Worm (Caenorhabditis elegans) whole organism, L4 larva: ENCODE results near the gene K02G10.5.

Experiments
- D1046.2 ChIP-seq: fragments of 200-800 bp; sonication (Bioruptor generic); IDR thresholded peaks from 2 replicates; pipeline ENCODE4 v1.3.6; 2022; ENCODE audit warnings: missing genetic modification characterization, missing compliant biosample characterization
- F10B5.3 ChIP-seq: sonication (generic microtip); optimal IDR thresholded peaks from 2 replicates; lab custom pipeline; 2016; ENCODE audit warnings: mild to moderate bottlenecking, missing genetic modification characterization, missing compliant biosample characterization
- F26F4.8 ChIP-seq: fragments of 200-800 bp; sonication (Bioruptor generic); conservative IDR thresholded peaks from 2 replicates; pipeline ENCODE4 v1.3.6; 2022; ENCODE audit warnings: missing genetic modification characterization, missing compliant biosample characterization
- F49E8.2 ChIP-seq: sonication (generic microtip); optimal IDR thresholded peaks from 2 replicates; lab custom pipeline; 2016; ENCODE audit warnings: missing compliant biosample characterization, mild to moderate bottlenecking, missing genetic modification characterization, borderline replicate concordance
- T26A8.4 ChIP-seq: fragments of 200-800 bp; sonication (Bioruptor generic); IDR thresholded peaks from 2 replicates; pipeline ENCODE4 v1.3.6; 2022; ENCODE audit warnings: missing genetic modification characterization, missing compliant biosample characterization
- Y105C5A.15 ChIP-seq: fragments of 200-800 bp; sonication (Bioruptor generic); IDR thresholded peaks from 2 replicates; pipeline ENCODE4 v1.3.6; 2022; ENCODE audit warnings: missing genetic modification characterization, missing compliant biosample characterization
- ZK546.5 ChIP-seq, 2 experiments: sonication (generic microtip); optimal IDR thresholded peaks; 2 replicates each; lab custom pipeline; 2017; ENCODE audit warnings: missing biosample characterization in 2 of 2, missing genetic modification characterization in 2 of 2
- aly-2 ChIP-seq: sonication (generic microtip); optimal IDR thresholded peaks from 2 replicates; lab custom pipeline; 2018; ENCODE audit warnings: missing biosample characterization, missing genetic modification characterization
- ama-1 ChIP-seq: fragments of 150-350 bp; optimal IDR thresholded peaks from 2 replicates; lab custom pipeline; 2014; ENCODE audit warnings: inconsistent platforms, mixed read lengths
- attf-4 ChIP-seq: sonication (generic microtip); optimal IDR thresholded peaks from 3 replicates; lab custom pipeline; 2017; ENCODE audit warnings: missing biosample characterization, missing genetic modification characterization
- ceh-20 ChIP-seq: fragments of 200-800 bp; sonication (Bioruptor generic); IDR thresholded peaks from 2 replicates; pipeline ENCODE4 v1.3.6; 2022; ENCODE audit warnings: missing genetic modification reagents, missing genetic modification characterization, missing compliant biosample characterization
- ceh-44 ChIP-seq: fragments of 200-800 bp; sonication (Bioruptor generic); IDR thresholded peaks from 2 replicates; pipeline ENCODE4 v1.3.6; 2022; ENCODE audit warnings: missing genetic modification reagents, missing genetic modification characterization, missing compliant biosample characterization
- ceh-62 ChIP-seq: sonication (generic microtip); optimal IDR thresholded peaks from 2 replicates; lab custom pipeline; 2017; ENCODE audit warnings: missing biosample characterization, missing genetic modification characterization
- ceh-82 ChIP-seq: sonication (generic microtip); optimal IDR thresholded peaks from 2 replicates; lab custom pipeline; 2017; ENCODE audit warnings: missing biosample characterization, missing genetic modification characterization
- ces-1 ChIP-seq: fragments of 150-350 bp; sonication (generic microtip); optimal IDR thresholded peaks from 4 replicates; lab custom pipeline; 2014; ENCODE audit warnings: missing biosample characterization, missing genetic modification reagents, missing genetic modification characterization
- ctbp-1 ChIP-seq: fragments of 200-800 bp; sonication (Bioruptor generic); IDR thresholded peaks from 2 replicates; pipeline ENCODE4 v1.3.6; 2022; ENCODE audit warnings: missing genetic modification reagents, missing genetic modification characterization, missing compliant biosample characterization
- daf-12 ChIP-seq: fragments of 150-350 bp; optimal IDR thresholded peaks from 2 replicates; lab custom pipeline; 2014; ENCODE audit warnings: missing biosample characterization, missing genetic modification reagents, missing genetic modification characterization
- daf-16 ChIP-seq, 3 experiments: sonication (generic microtip); optimal IDR thresholded peaks; 2 replicates each; lab custom pipeline; 2016 to 2017; ENCODE audit warnings: missing genetic modification characterization in 3 of 3, missing genetic modification reagents in 3 of 3, mild to moderate bottlenecking in 2 of 3, missing compliant biosample characterization in 2 of 3, missing biosample characterization in 1 of 3, moderate library complexity in 1 of 3
- daf-8 ChIP-seq: fragments of 200-800 bp; sonication (Bioruptor generic); IDR thresholded peaks from 2 replicates; pipeline ENCODE4 v1.3.6; 2022; ENCODE audit warnings: missing genetic modification characterization, missing compliant biosample characterization
- dmd-6 ChIP-seq: fragments of 200-800 bp; sonication (Bioruptor generic); IDR thresholded peaks from 2 replicates; pipeline ENCODE4 v1.3.6; 2022; ENCODE audit warnings: missing genetic modification reagents, missing genetic modification characterization, missing compliant biosample characterization
- dmd-8 ChIP-seq: fragments of 200-800 bp; sonication (Bioruptor generic); IDR thresholded peaks from 2 replicates; pipeline ENCODE4 v1.3.6; 2022; ENCODE audit warnings: missing genetic modification characterization, missing compliant biosample characterization
- egl-43 ChIP-seq: fragments of 200-800 bp; sonication (Bioruptor generic); IDR thresholded peaks from 2 replicates; pipeline ENCODE4 v1.3.6; 2022; ENCODE audit warnings: missing genetic modification reagents, missing genetic modification characterization, missing compliant biosample characterization
- hlh-11 ChIP-seq: fragments of 200-800 bp; sonication (Bioruptor generic); optimal IDR thresholded peaks from 2 replicates; lab custom pipeline; 2018; ENCODE audit warnings: mild to moderate bottlenecking, missing genetic modification characterization, missing compliant biosample characterization
- hmg-1.1 ChIP-seq: fragments of 200-800 bp; sonication (Bioruptor generic); IDR thresholded peaks from 2 replicates; pipeline ENCODE4 v1.3.6; 2022; ENCODE audit warnings: missing genetic modification reagents, missing genetic modification characterization, missing compliant biosample characterization
- lin-38 ChIP-seq: fragments of 200-800 bp; sonication (Bioruptor generic); IDR thresholded peaks from 2 replicates; pipeline ENCODE4 v1.3.6; 2022; ENCODE audit warnings: missing genetic modification reagents, missing genetic modification characterization, missing compliant biosample characterization
- lir-3 ChIP-seq: sonication (generic microtip); optimal IDR thresholded peaks from 2 replicates; lab custom pipeline; 2016; ENCODE audit warnings: mild to moderate bottlenecking, missing genetic modification characterization, missing compliant biosample characterization
- madf-5 ChIP-seq, 2 experiments: fragments of 200-800 bp; sonication (Bioruptor generic); IDR thresholded peaks; 2 replicates each; pipeline ENCODE4 v1.3.6; 2022; ENCODE audit warnings: missing compliant biosample characterization in 2 of 2, missing genetic modification characterization in 2 of 2
- madf-9 ChIP-seq: fragments of 200-800 bp; sonication (Bioruptor generic); conservative IDR thresholded peaks from 2 replicates; pipeline ENCODE4 v1.3.6; 2022; ENCODE audit warnings: missing genetic modification reagents, missing genetic modification characterization, missing compliant biosample characterization
- mdl-1 ChIP-seq, 2 experiments: fragments of 150-350 bp in 1 of 2; sonication (generic microtip) in 1 of 2; optimal IDR thresholded peaks; 2 replicates each; lab custom pipeline; 2014 to 2017; ENCODE audit warnings: missing biosample characterization in 2 of 2, missing genetic modification characterization in 2 of 2
- mdt-29 ChIP-seq: fragments of 200-800 bp; sonication (Bioruptor generic); IDR thresholded peaks from 2 replicates; pipeline ENCODE4 v1.3.6; 2022; ENCODE audit warnings: missing genetic modification reagents, missing genetic modification characterization, missing compliant biosample characterization
- mep-1 ChIP-seq: fragments of 150-350 bp; sonication (generic microtip); optimal IDR thresholded peaks from 3 replicates; lab custom pipeline; 2014; ENCODE audit warnings: missing biosample characterization, missing genetic modification characterization
- mxl-2 ChIP-seq: fragments of 200-800 bp; sonication (Bioruptor generic); conservative IDR thresholded peaks from 2 replicates; pipeline ENCODE4 v1.3.6; 2022; ENCODE audit warnings: missing genetic modification reagents, missing genetic modification characterization, missing compliant biosample characterization
- nhr-102 ChIP-seq: sonication (generic microtip); optimal IDR thresholded peaks from 2 replicates; lab custom pipeline; 2016; ENCODE audit warnings: mild to moderate bottlenecking, missing genetic modification characterization, moderate library complexity, missing compliant biosample characterization
- nhr-11 ChIP-seq: fragments of 150-350 bp; optimal IDR thresholded peaks from 2 replicates; lab custom pipeline; 2014; ENCODE audit warnings: missing biosample characterization, missing genetic modification characterization
- nhr-237 ChIP-seq: sonication (generic microtip); optimal IDR thresholded peaks from 2 replicates; lab custom pipeline; 2017; ENCODE audit warnings: missing biosample characterization, missing genetic modification characterization
- nhr-25 ChIP-seq: sonication (generic microtip); optimal IDR thresholded peaks from 2 replicates; lab custom pipeline; 2017; ENCODE audit warnings: missing genetic modification characterization, mild to moderate bottlenecking, missing compliant biosample characterization, antibody characterized with exemption, moderate library complexity, borderline replicate concordance; ENCODE audit not compliant: insufficient read depth
- nhr-28 ChIP-seq: fragments of 150-350 bp; optimal IDR thresholded peaks from 2 replicates; lab custom pipeline; 2014; ENCODE audit warnings: missing biosample characterization, missing genetic modification characterization
- nhr-6 ChIP-seq: fragments of 150-350 bp; optimal IDR thresholded peaks from 2 replicates; lab custom pipeline; 2014; ENCODE audit warnings: missing biosample characterization, missing genetic modification characterization
- nhr-77 ChIP-seq: fragments of 150-350 bp; optimal IDR thresholded peaks from 2 replicates; lab custom pipeline; 2014; ENCODE audit warnings: missing biosample characterization, missing genetic modification characterization
- pha-4 ChIP-seq, 2 experiments: fragments of 150-350 bp in 1 of 2; fragments of 200-800 bp in 1 of 2; sonication (Bioruptor generic) in 1 of 2; IDR thresholded peaks in 1 of 2; optimal IDR thresholded peaks in 1 of 2; 2 replicates each; pipeline versions ENCODE4 v1.3.6 to Lab custom; 2014 to 2022; ENCODE audit warnings: missing genetic modification characterization in 2 of 2, missing genetic modification reagents in 2 of 2, missing biosample characterization in 1 of 2, missing compliant biosample characterization in 1 of 2
- php-3 ChIP-seq: fragments of 200-800 bp; sonication (Bioruptor generic); IDR thresholded peaks from 2 replicates; pipeline ENCODE4 v1.3.6; 2022; ENCODE audit warnings: missing genetic modification reagents, missing genetic modification characterization, missing compliant biosample characterization
- set-16 ChIP-seq: fragments of 200-800 bp; sonication (Bioruptor generic); IDR thresholded peaks from 2 replicates; pipeline ENCODE4 v1.3.6; 2022; ENCODE audit warnings: missing genetic modification reagents, missing genetic modification characterization, missing compliant biosample characterization
- skn-1 ChIP-seq: fragments of 150-350 bp; optimal IDR thresholded peaks from 2 replicates; lab custom pipeline; 2014; ENCODE audit warnings: missing biosample characterization, missing genetic modification characterization
- snpc-1.2 ChIP-seq: fragments of 200-800 bp; sonication (Bioruptor generic); IDR thresholded peaks from 2 replicates; pipeline ENCODE4 v1.3.6; 2022; ENCODE audit warnings: missing genetic modification reagents, missing genetic modification characterization, missing compliant biosample characterization
- spr-1 ChIP-seq: sonication (generic microtip); optimal IDR thresholded peaks from 2 replicates; lab custom pipeline; 2016; ENCODE audit warnings: mild to moderate bottlenecking, missing genetic modification characterization, missing compliant biosample characterization
- tra-1 ChIP-seq: fragments of 200-800 bp; sonication (Bioruptor generic); IDR thresholded peaks from 2 replicates; pipeline ENCODE4 v1.3.6; 2022; ENCODE audit warnings: missing genetic modification reagents, missing genetic modification characterization, missing compliant biosample characterization
- unc-130 ChIP-seq: sonication (generic microtip); optimal IDR thresholded peaks from 2 replicates; lab custom pipeline; 2016; ENCODE audit warnings: missing genetic modification reagents, missing genetic modification characterization, missing compliant biosample characterization
- unc-39 ChIP-seq: sonication (generic microtip); optimal IDR thresholded peaks from 2 replicates; lab custom pipeline; 2017; ENCODE audit warnings: missing biosample characterization, missing genetic modification characterization
- zag-1 ChIP-seq: fragments of 150-350 bp; optimal IDR thresholded peaks from 2 replicates; lab custom pipeline; 2014; ENCODE audit warnings: missing biosample characterization, missing genetic modification characterization
- ztf-11 ChIP-seq: fragments of 150-350 bp; optimal IDR thresholded peaks from 2 replicates; lab custom pipeline; 2014; ENCODE audit warnings: missing biosample characterization, missing genetic modification characterization
- ztf-7 ChIP-seq: fragments of 150-350 bp; optimal IDR thresholded peaks from 2 replicates; lab custom pipeline; 2014; ENCODE audit warnings: missing biosample characterization, missing genetic modification characterization

Gene K02G10.5

DNA sequence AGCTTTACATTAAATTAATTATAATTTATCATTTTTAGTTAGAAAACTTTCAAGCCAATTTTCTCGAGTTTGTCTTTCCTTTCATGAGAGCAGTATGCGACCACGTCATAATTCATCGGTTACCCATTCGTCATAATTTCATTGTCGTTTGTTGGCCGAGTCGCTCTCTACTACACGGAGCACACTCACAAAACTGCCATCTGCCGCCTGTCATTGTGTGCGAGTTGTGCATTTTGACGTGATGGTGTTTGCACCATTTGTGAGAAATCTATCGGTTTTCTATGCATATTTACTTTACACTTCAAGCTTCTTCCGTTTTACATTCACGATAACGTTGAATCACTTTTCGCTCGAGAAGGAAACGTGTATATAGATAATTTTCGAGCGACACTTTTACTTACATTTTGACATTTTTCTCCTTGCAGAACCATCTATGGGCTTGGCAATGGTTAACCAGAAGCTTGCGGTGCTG, 15.8 kb upstream of the K02G10.5 start, which contains the start of gene dhhc-10 (continued):
- TF ChIP-seq hlh-11 (tag; lab: Kevin White, UChicago) (peak; percentile 84), dmd-8 (GFP tag; lab: Robert Waterston, UW) (no peak), ceh-44 (GFP tag; lab: Robert Waterston, UW) (no peak), mxl-2 (GFP tag; lab: Robert Waterston, UW) (no peak), madf-5 (GFP tag; IDR thresholded peaks at IDR 0.05; lab: Robert Waterston, UW) (no peak), zag-1 (tag; lab: Kevin White, UChicago) (no peak), nhr-6 (peak; percentile 79), nhr-77 (tag; lab: Kevin White, UChicago) (peak; percentile 68), pha-4 (GFP tag; IDR thresholded peaks at IDR 0.05; lab: Robert Waterston, UW) (no peak), pha-4 (tag; optimal IDR thresholded peaks at IDR 0.05; lab: Kevin White, UChicago) (peak; percentile 47), tra-1 (GFP tag; lab: Robert Waterston, UW) (0 out of 2 replicates have a peak, but pooled peaks have one; percentile 7), daf-12 (tag; lab: Kevin White, UChicago) (no peak), Y105C5A.15 (GFP tag; lab: Robert Waterston, UW) (no peak), lin-38 (0 out of 2 replicates have a peak, but pooled peaks have one; percentile 14), nhr-28 (peak; percentile 74), skn-1 (no peak), snpc-1.2 (GFP tag; lab: Robert Waterston, UW) (no peak), F49E8.2 (tag; lab: Kevin White, UChicago) (no peak), set-16 (GFP tag; lab: Robert Waterston, UW) (no peak), ceh-82 (tag; lab: Kevin White, UChicago) (no peak), hmg-1.1 (0 out of 2 replicates have a peak, but pooled peaks have one; percentile 35), ceh-62 (tag; lab: Kevin White, UChicago) (no peak), ctbp-1 (GFP tag; lab: Robert Waterston, UW) (no peak), ces-1 (GFP tag; lab: Kevin White, UChicago) (no peak), unc-39 (tag; lab: Kevin White, UChicago) (no peak), nhr-11 (tag; lab: Kevin White, UChicago) (no peak), egl-43 (GFP tag; lab: Robert Waterston, UW) (peak; percentile 62; the same call in 1 of the 2 replicates), D1046.2 (no peak), ceh-20 (GFP tag; lab: Robert Waterston, UW) (0 out of 2 replicates have a peak, but pooled peaks have one; percentile 32), mep-1 (tag; lab: Kevin White, UChicago) (peak; percentile 67), ZK546.5 (tag; optimal IDR thresholded peaks at IDR 0.05; lab: Kevin White, UChicago) (no peak), dmd-6 (GFP tag; lab: Robert Waterston, UW) (peak; percentile 83), php-3 (GFP tag; lab: Robert Waterston, UW) (peak; percentile 33; the same call in 1 of the 2 replicates), nhr-25 (no peak), madf-9 (GFP tag; lab: Robert Waterston, UW) (0 out of 2 replicates have a peak, but pooled peaks have one; percentile 12), T26A8.4 (GFP tag; lab: Robert Waterston, UW) (peak; percentile 30; the same call in 1 of the 2 replicates), aly-2 (no peak), nhr-102 (peak; percentile 28), spr-1 (tag; lab: Kevin White, UChicago) (no peak), ama-1 (no peak), attf-4 (tag; lab: Kevin White, UChicago) (no peak), mdl-1 (tag; optimal IDR thresholded peaks at IDR 0.05; lab: Kevin White, UChicago) (peak in 1 of 2 experiments; percentile 1), daf-16 (GFP tag; optimal IDR thresholded peaks at IDR 0.05; lab: Kevin White, UChicago) (no peak), daf-16 (tag; optimal IDR thresholded peaks at IDR 0.05; lab: Kevin White, UChicago) (peak; percentile 64), unc-130 (GFP tag; lab: Kevin White, UChicago) (no peak), mdt-29 (GFP tag; lab: Robert Waterston, UW) (no peak), lir-3 (tag; lab: Kevin White, UChicago) (no peak), nhr-237 (tag; lab: Kevin White, UChicago) (no peak), F26F4.8 (GFP tag; lab: Robert Waterston, UW) (no peak), ztf-11 (no peak), daf-8 (no peak), F10B5.3 (tag; lab: Kevin White, UChicago) (no peak), ztf-7 (tag; lab: Kevin White, UChicago) (no peak)
